Worm (Caenorhabditis elegans) whole organism, L4/young adult: Measurements from ENCODE around the gene F31E8.5.

Experiments
- dao-5 ChIP-seq: sonication (generic microtip); optimal IDR thresholded peaks from 2 replicates; lab custom pipeline; 2016; ENCODE audit warnings: missing genotype, missing genetic modification characterization, moderate library complexity, missing compliant biosample characterization
- him-1 ChIP-seq: sonication (generic microtip); optimal IDR thresholded peaks from 2 replicates; lab custom pipeline; 2016; ENCODE audit warnings: missing genotype, missing genetic modification reagents, missing genetic modification characterization, missing compliant biosample characterization

DNA sequence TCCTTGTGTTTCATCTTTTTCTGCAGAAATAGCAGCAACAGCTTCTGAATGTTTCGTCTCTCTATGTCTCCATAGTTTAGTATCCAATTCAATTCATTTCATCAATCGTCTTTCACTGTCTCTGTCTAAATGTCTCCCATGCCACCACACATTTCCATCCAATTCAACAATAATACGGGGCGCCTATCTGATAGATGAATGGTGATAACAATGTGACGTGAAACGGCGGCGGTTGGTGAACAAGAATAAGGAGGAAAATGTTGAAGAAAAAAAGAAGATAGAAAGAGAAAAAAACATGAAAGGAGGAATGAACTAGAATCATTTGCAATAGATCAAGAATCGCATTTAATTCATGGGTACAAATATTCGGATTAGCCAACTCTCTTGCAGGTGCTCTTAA, 15.3 kb upstream of the F31E8.5 start:
- TF ChIP-seq dao-5 (tag; lab: Kevin White, UChicago) (no peak), him-1 (tag; lab: Kevin White, UChicago) (peak; percentile 5)
